Worm (Caenorhabditis elegans) whole organism, L4/young adult: Measurements from ENCODE around the gene snr-6.

Source experiments
- W03F9.2 ChIP-seq: fragments of 150-350 bp; optimal IDR thresholded peaks from 2 replicates; lab custom pipeline; 2014; ENCODE audit warnings: missing biosample characterization, missing genetic modification characterization
- him-1 ChIP-seq: sonication (generic microtip); optimal IDR thresholded peaks from 2 replicates; lab custom pipeline; 2016; ENCODE audit warnings: missing genotype, missing genetic modification reagents, missing genetic modification characterization, missing compliant biosample characterization

DNA sequence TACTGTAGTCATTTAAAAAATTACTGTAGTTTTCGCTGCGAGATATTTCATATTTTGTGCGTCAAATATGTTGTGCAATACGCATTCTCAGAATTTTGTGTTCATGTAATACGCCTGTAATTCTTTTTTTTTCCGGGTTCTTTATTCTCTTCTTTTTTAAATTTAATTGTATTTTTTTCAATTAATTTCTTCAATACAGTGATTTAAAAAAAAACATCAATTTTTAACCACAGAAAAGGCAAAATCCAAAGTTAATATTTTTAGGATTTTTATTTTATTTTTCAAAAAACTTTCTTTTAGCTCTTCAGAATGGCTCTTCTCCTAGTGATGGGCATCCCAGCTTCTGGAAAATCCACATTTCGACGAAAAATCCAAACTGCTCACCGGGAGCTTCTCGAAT, 36.9 kb upstream of the snr-6 start, which contains the start of gene pstk-1:
- TF ChIP-seq him-1 (tag; lab: Kevin White, UChicago) (no peak), W03F9.2 (tag; lab: Kevin White, UChicago) (no peak)
